Fruit fly (Drosophila melanogaster) whole organism, pupa: Measurements from ENCODE around the gene Lcp65Ae.

Experiments
- CG13204 ChIP-seq: fragments of 200-800 bp; sonication (Bioruptor generic); optimal IDR thresholded peaks from 2 replicates; lab custom pipeline; 2018; ENCODE audit warnings: missing biosample characterization, mild to moderate bottlenecking, missing genetic modification characterization, moderate library complexity
- CG32121 ChIP-seq: fragments of 200-800 bp; sonication (Bioruptor generic); IDR thresholded peaks from 2 replicates; pipeline ENCODE4 v1.3.6; 2022; ENCODE audit warnings: missing biosample characterization, missing genetic modification characterization
- CG34367 ChIP-seq: fragments of 200-800 bp; sonication (Bioruptor generic); optimal IDR thresholded peaks from 2 replicates; lab custom pipeline; 2018; ENCODE audit warnings: missing biosample characterization, mild to moderate bottlenecking, missing genetic modification characterization
- CG4496 ChIP-seq: fragments of 200-800 bp; sonication (Bioruptor generic); IDR thresholded peaks from 3 replicates; pipeline ENCODE4 v1.3.6; 2022; ENCODE audit warnings: missing biosample characterization, missing genetic modification characterization
- CG8159 ChIP-seq: fragments of 200-800 bp; sonication (Bioruptor generic); optimal IDR thresholded peaks from 3 replicates; lab custom pipeline; 2018; ENCODE audit warnings: missing biosample characterization, mild to moderate bottlenecking, missing genetic modification characterization, moderate library complexity
- CG8301 ChIP-seq: fragments of 200-800 bp; sonication (Bioruptor generic); optimal IDR thresholded peaks from 2 replicates; lab custom pipeline; 2018; ENCODE audit warnings: missing biosample characterization, mild to moderate bottlenecking, missing genetic modification characterization
- CG9948 ChIP-seq: fragments of 200-800 bp; sonication (Bioruptor generic); optimal IDR thresholded peaks from 2 replicates; lab custom pipeline; 2018; ENCODE audit warnings: missing biosample characterization, mild to moderate bottlenecking, missing genetic modification characterization, moderate library complexity
- D1 ChIP-seq: fragments of 200-800 bp; sonication (Bioruptor generic); optimal IDR thresholded peaks from 2 replicates; lab custom pipeline; 2018; ENCODE audit warnings: missing biosample characterization, mild to moderate bottlenecking, missing genetic modification characterization, moderate library complexity
- EcR ChIP-seq: fragments of 200-800 bp; sonication (Bioruptor generic); optimal IDR thresholded peaks from 3 replicates; lab custom pipeline; 2019; ENCODE audit warnings: missing biosample characterization, missing genetic modification characterization, mild to moderate bottlenecking, moderate library complexity, missing genetic modification reagents
- Pif1B ChIP-seq: fragments of 200-800 bp; sonication (Bioruptor generic); optimal IDR thresholded peaks from 3 replicates; lab custom pipeline; 2016; ENCODE audit warnings: missing biosample characterization, missing genetic modification characterization

dm6 chr3L:6158530-6158929 is 20.6 kb upstream of the Lcp65Ae start, which contains the start of gene Cpr65Ay:
- TF ChIP-seq EcR (GFP tag; lab: Kevin White, UChicago): no peak
- no peak for TF ChIP-seq CG8159 (tag; lab: Kevin White, UChicago)
- no peak for TF ChIP-seq CG13204 (GFP tag; lab: Kevin White, UChicago)
- TF ChIP-seq D1: no peak
- TF ChIP-seq CG8301 (tag; lab: Kevin White, UChicago): no peak
- no peak for TF ChIP-seq Pif1B (GFP tag; lab: Kevin White, UChicago)
- TF ChIP-seq CG9948 (tag; lab: Kevin White, UChicago): no peak
- TF ChIP-seq CG34367 (tag; lab: Kevin White, UChicago): no peak
- TF ChIP-seq CG4496 (GFP tag; lab: Robert Waterston, UW): no peak
- no peak for TF ChIP-seq CG32121 (GFP tag; lab: Robert Waterston, UW)
